Worm (Caenorhabditis elegans) whole organism, young adult: ENCODE results near the gene C25E10.5.

Source experiments
- K11D2.4 ChIP-seq: fragments of 200-800 bp; sonication (Bioruptor generic); IDR thresholded peaks from 2 replicates; pipeline ENCODE4 v1.3.6; 2022; ENCODE audit warnings: missing genetic modification reagents, missing genetic modification characterization, missing compliant biosample characterization
- K12H6.12 ChIP-seq: fragments of 200-800 bp; sonication (Bioruptor generic); optimal IDR thresholded peaks from 2 replicates; lab custom pipeline; 2018; ENCODE audit warnings: mild to moderate bottlenecking, missing genetic modification characterization, missing compliant biosample characterization
- him-1 ChIP-seq: sonication (generic microtip); optimal IDR thresholded peaks from 2 replicates; lab custom pipeline; 2016; ENCODE audit warnings: missing genotype, missing genetic modification reagents, missing genetic modification characterization, missing compliant biosample characterization
- hlh-26 ChIP-seq: fragments of 200-800 bp; sonication (Bioruptor generic); conservative IDR thresholded peaks from 2 replicates; pipeline ENCODE4 v1.3.6; 2022; ENCODE audit warnings: missing genetic modification reagents, missing genetic modification characterization, missing compliant biosample characterization
- hmg-20 ChIP-seq: fragments of 200-800 bp; sonication (Bioruptor generic); IDR thresholded peaks from 2 replicates; pipeline ENCODE4 v1.3.6; 2022; ENCODE audit warnings: missing genetic modification reagents, missing genetic modification characterization, missing compliant biosample characterization
- sea-2 ChIP-seq: fragments of 200-800 bp; sonication (Bioruptor generic); IDR thresholded peaks from 2 replicates; pipeline ENCODE4 v1.3.6; 2022; ENCODE audit warnings: missing genetic modification characterization, missing compliant biosample characterization
- snpc-3.4 ChIP-seq: sonication (generic microtip); optimal IDR thresholded peaks from 2 replicates; lab custom pipeline; 2017; ENCODE audit warnings: missing genetic modification characterization, mild to moderate bottlenecking, missing compliant biosample characterization, antibody characterized with exemption, moderate library complexity, missing genotype, missing genetic modification reagents

ce11 chrV:9053235-9053634 lies 22.9 kb downstream of the C25E10.5 start:
- TF ChIP-seq sea-2 (GFP tag; lab: Robert Waterston, UW) (no peak), hlh-26 (GFP tag; lab: Robert Waterston, UW) (no peak), him-1 (no peak), snpc-3.4 (no peak), hmg-20 (GFP tag; lab: Robert Waterston, UW) (no peak), K11D2.4 (GFP tag; lab: Robert Waterston, UW) (no peak), K12H6.12 (tag; lab: Kevin White, UChicago) (no peak)
